Fruit fly (Drosophila melanogaster): ENCODE measurements around the gene CG13045.

- no peak for TF ChIP-seq psq (optimal IDR thresholded peaks at IDR 0.05)
- no peak for TF ChIP-seq ttk (optimal IDR thresholded peaks at IDR 0.05)
- no peak for TF ChIP-seq Sin3A (optimal IDR thresholded peaks at IDR 0.05)
- TF ChIP-seq insv (optimal IDR thresholded peaks at IDR 0.05) = no peak
These were observed 31.2 kb downstream of the CG13045 start, which contains the start of gene CG13053 for dm6 chr3L:16259552-16259951.

All from Kc167 (cell line).